Worm (Caenorhabditis elegans) whole organism, young adult: ENCODE data around the gene K12H4.7.

Experiments used
- C17E4.6 ChIP-seq: fragments of 200-800 bp; sonication (Bioruptor generic); IDR thresholded peaks from 2 replicates; pipeline ENCODE4 v1.3.6; 2022; ENCODE audit warnings: missing genetic modification reagents, missing genetic modification characterization, missing compliant biosample characterization
- ama-1 ChIP-seq, 3 experiments: fragments of 150-350 bp in 1 of 3; sonication (generic microtip) in 2 of 3; optimal IDR thresholded peaks; 2 replicates each; lab custom pipeline; 2014 to 2018; ENCODE audit warnings: missing biosample characterization in 2 of 3, missing genetic modification characterization in 2 of 3, missing genetic modification reagents in 2 of 3
- ccch-3 ChIP-seq: fragments of 200-800 bp; sonication (Bioruptor generic); optimal IDR thresholded peaks from 2 replicates; lab custom pipeline; 2018; ENCODE audit warnings: mild to moderate bottlenecking, missing genetic modification characterization, missing compliant biosample characterization
- chd-7 ChIP-seq: sonication (generic microtip); optimal IDR thresholded peaks from 2 replicates; lab custom pipeline; 2016; ENCODE audit warnings: mild to moderate bottlenecking, missing genetic modification characterization, moderate library complexity, missing compliant biosample characterization
- dpff-1 ChIP-seq: sonication (generic microtip); optimal IDR thresholded peaks from 2 replicates; lab custom pipeline; 2017; ENCODE audit warnings: mild to moderate bottlenecking, missing genetic modification characterization, missing compliant biosample characterization
- lag-1 ChIP-seq: fragments of 200-800 bp; sonication (Bioruptor generic); IDR thresholded peaks from 2 replicates; pipeline ENCODE4 v1.3.6; 2022; ENCODE audit warnings: missing genetic modification reagents, missing genetic modification characterization, missing compliant biosample characterization
- nfya-2 ChIP-seq: fragments of 200-800 bp; sonication (Bioruptor generic); IDR thresholded peaks from 2 replicates; pipeline ENCODE4 v1.3.6; 2022; ENCODE audit warnings: missing genetic modification reagents, missing genetic modification characterization, missing compliant biosample characterization
- rpc-1 ChIP-seq, 2 experiments: fragments of 150-350 bp in 1 of 2; sonication (generic microtip) in 1 of 2; optimal IDR thresholded peaks; 2 replicates each; lab custom pipeline; 2014 to 2018; ENCODE audit warnings: missing biosample characterization in 1 of 2, missing genetic modification characterization in 1 of 2, missing genetic modification reagents in 1 of 2, missing genotype in 1 of 2
- snpc-1.3 ChIP-seq: sonication (generic microtip); optimal IDR thresholded peaks from 2 replicates; lab custom pipeline; 2017; ENCODE audit warnings: missing genetic modification characterization, mild to moderate bottlenecking, missing compliant biosample characterization, antibody characterized with exemption, moderate library complexity, missing genotype, missing genetic modification reagents; ENCODE audit not compliant: insufficient read depth
- unc-62 ChIP-seq: fragments of 150-350 bp; optimal IDR thresholded peaks from 2 replicates; lab custom pipeline; 2014; ENCODE audit warnings: missing biosample characterization, missing genetic modification reagents, missing genetic modification characterization

DNA sequence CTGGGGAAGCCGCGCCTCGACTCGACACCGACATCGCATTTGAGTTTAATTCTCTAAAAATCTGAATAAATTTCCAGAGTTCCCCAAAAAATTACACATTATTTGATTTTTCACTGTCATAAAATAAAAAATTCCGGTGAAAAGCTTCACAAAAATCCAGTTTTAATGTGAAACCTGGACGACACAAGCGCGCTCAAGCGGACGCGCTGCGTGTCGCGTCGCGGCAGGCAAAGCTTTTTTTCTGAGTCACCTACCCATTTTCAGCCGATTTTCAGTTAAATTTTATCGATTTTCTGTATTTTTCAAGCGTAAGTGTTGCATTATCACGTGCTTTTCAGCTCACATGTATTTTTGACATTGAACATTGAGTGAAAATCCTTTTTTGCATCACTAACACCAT lies 41.1 kb downstream of the K12H4.7 start, which contains the start of gene cit-1.1:
- TF ChIP-seq dpff-1 (tag; lab: Kevin White, UChicago) (no peak), snpc-1.3 (tag; lab: Kevin White, UChicago) (no peak), ama-1 (optimal IDR thresholded peaks at IDR 0.05; lab: Kevin White, UChicago) (no peak), ama-1 (GFP tag; optimal IDR thresholded peaks at IDR 0.05; lab: Kevin White, UChicago) (no peak), unc-62 (GFP tag; lab: Kevin White, UChicago) (no peak), C17E4.6 (GFP tag; lab: Robert Waterston, UW) (no peak), nfya-2 (GFP tag; lab: Robert Waterston, UW) (no peak), rpc-1 (optimal IDR thresholded peaks at IDR 0.05; lab: Kevin White, UChicago) (no peak), rpc-1 (tag; optimal IDR thresholded peaks at IDR 0.05; lab: Kevin White, UChicago) (no peak), chd-7 (tag; lab: Kevin White, UChicago) (no peak), ccch-3 (GFP tag; lab: Kevin White, UChicago) (no peak), lag-1 (GFP tag; lab: Robert Waterston, UW) (no peak)
